Fruit fly (Drosophila melanogaster) whole organism, embryonic: ENCODE measurements around the gene Tlk.

ENCODE experiments used
- Bteb2 ChIP-seq: fragments of 200-800 bp; sonication (Bioruptor generic); optimal IDR thresholded peaks from 2 replicates; lab custom pipeline; 2016; ENCODE audit warnings: missing biosample characterization, missing genetic modification characterization
- CG1024 ChIP-seq: fragments of 200-800 bp; sonication (Bioruptor generic); IDR thresholded peaks from 2 replicates; pipeline ENCODE4 v1.3.6; 2022; ENCODE audit warnings: missing biosample characterization, missing genetic modification characterization
- CG10321 ChIP-seq: fragments of 200-800 bp; sonication (Bioruptor generic); IDR thresholded peaks from 2 replicates; pipeline ENCODE4 v1.3.6; 2022; ENCODE audit warnings: missing biosample characterization, missing genetic modification characterization
- CG10979 ChIP-seq: fragments of 200-800 bp; sonication (Bioruptor generic); optimal IDR thresholded peaks from 2 replicates; lab custom pipeline; 2018; ENCODE audit warnings: missing biosample characterization, mild to moderate bottlenecking, missing genetic modification characterization, moderate library complexity
- CG11504 ChIP-seq: fragments of 200-800 bp; sonication (Bioruptor generic); optimal IDR thresholded peaks from 3 replicates; lab custom pipeline; 2019; ENCODE audit warnings: missing biosample characterization, mild to moderate bottlenecking, missing genetic modification characterization, moderate library complexity
- CG13894 ChIP-seq: fragments of 200-800 bp; sonication (Bioruptor generic); optimal IDR thresholded peaks from 3 replicates; lab custom pipeline; 2018; ENCODE audit warnings: missing biosample characterization, mild to moderate bottlenecking, missing genetic modification characterization, moderate library complexity
- CG14014 ChIP-seq: fragments of 200-800 bp; sonication (Bioruptor generic); IDR thresholded peaks from 2 replicates; pipeline ENCODE4 v1.3.6; 2022; ENCODE audit warnings: missing biosample characterization, missing genetic modification characterization
- CG14710 ChIP-seq: fragments of 200-800 bp; sonication (Bioruptor generic); optimal IDR thresholded peaks from 3 replicates; lab custom pipeline; 2019; ENCODE audit warnings: missing biosample characterization, mild to moderate bottlenecking, missing genetic modification characterization, moderate library complexity
- CG16863 ChIP-seq: fragments of 200-800 bp; sonication (Bioruptor generic); optimal IDR thresholded peaks from 3 replicates; lab custom pipeline; 2016; ENCODE audit warnings: missing biosample characterization, missing genetic modification characterization
- CG17361 ChIP-seq: fragments of 200-800 bp; sonication (Bioruptor generic); IDR thresholded peaks from 3 replicates; pipeline ENCODE4 v1.3.6; 2022; ENCODE audit warnings: missing biosample characterization, missing genetic modification characterization
- CG2120 ChIP-seq: fragments of 200-800 bp; sonication (Bioruptor generic); optimal IDR thresholded peaks from 3 replicates; lab custom pipeline; 2016; ENCODE audit warnings: missing biosample characterization, missing genetic modification characterization
- CG2202 ChIP-seq: fragments of 200-800 bp; sonication (Bioruptor generic); optimal IDR thresholded peaks from 2 replicates; lab custom pipeline; 2018; ENCODE audit warnings: missing biosample characterization, mild to moderate bottlenecking, missing genetic modification characterization
- CG30403 ChIP-seq: fragments of 200-800 bp; sonication (Bioruptor generic); optimal IDR thresholded peaks from 3 replicates; lab custom pipeline; 2016; ENCODE audit warnings: missing biosample characterization, missing genetic modification characterization
- CG3163 ChIP-seq: fragments of 200-800 bp; sonication (Bioruptor generic); optimal IDR thresholded peaks from 3 replicates; lab custom pipeline; 2016; ENCODE audit warnings: missing biosample characterization, missing genetic modification characterization
- CG33213 ChIP-seq: fragments of 200-800 bp; sonication (Bioruptor generic); optimal IDR thresholded peaks from 3 replicates; lab custom pipeline; 2016; ENCODE audit warnings: missing biosample characterization, missing genetic modification characterization
- CG33557 ChIP-seq: fragments of 200-800 bp; sonication (Bioruptor generic); optimal IDR thresholded peaks from 2 replicates; lab custom pipeline; 2019; ENCODE audit warnings: missing biosample characterization, mild to moderate bottlenecking, missing genetic modification characterization, moderate library complexity
- CG3407 ChIP-seq: fragments of 200-800 bp; sonication (Bioruptor generic); optimal IDR thresholded peaks from 2 replicates; lab custom pipeline; 2018; ENCODE audit warnings: missing biosample characterization, mild to moderate bottlenecking, missing genetic modification characterization
- CG6272 ChIP-seq: fragments of 200-800 bp; sonication (Bioruptor generic); IDR thresholded peaks from 2 replicates; pipeline ENCODE4 v1.3.6; 2022; ENCODE audit warnings: missing biosample characterization, missing genetic modification characterization
- CG7839 ChIP-seq: fragments of 200-800 bp; sonication (Bioruptor generic); optimal IDR thresholded peaks from 3 replicates; lab custom pipeline; 2018; ENCODE audit warnings: missing biosample characterization, mild to moderate bottlenecking, missing genetic modification characterization, moderate library complexity
- CG7928 ChIP-seq: fragments of 200-800 bp; sonication (Bioruptor generic); optimal IDR thresholded peaks from 2 replicates; lab custom pipeline; 2017; ENCODE audit warnings: missing biosample characterization, mild to moderate bottlenecking, missing genetic modification characterization
- CG8089 ChIP-seq: fragments of 200-800 bp; sonication (Bioruptor generic); optimal IDR thresholded peaks from 3 replicates; lab custom pipeline; 2016; ENCODE audit warnings: missing biosample characterization, missing genetic modification characterization
- CG8281 ChIP-seq: fragments of 200-800 bp; sonication (Bioruptor generic); optimal IDR thresholded peaks from 2 replicates; lab custom pipeline; 2018; ENCODE audit warnings: missing biosample characterization, mild to moderate bottlenecking, missing genetic modification characterization, moderate library complexity
- CG8478 ChIP-seq: fragments of >200 bp; optimal IDR thresholded peaks from 2 replicates; lab custom pipeline; 2018
- CG8765 ChIP-seq: fragments of 200-800 bp; sonication (Bioruptor generic); IDR thresholded peaks from 2 replicates; pipeline ENCODE4 v1.3.6; 2022; ENCODE audit warnings: missing biosample characterization, missing genetic modification characterization
- CG9727 ChIP-seq: fragments of 200-800 bp; sonication (Bioruptor generic); optimal IDR thresholded peaks from 3 replicates; lab custom pipeline; 2017; ENCODE audit warnings: missing biosample characterization, mild to moderate bottlenecking, missing genetic modification characterization
- CG9797 ChIP-seq: fragments of 200-800 bp; sonication (Bioruptor generic); optimal IDR thresholded peaks from 3 replicates; lab custom pipeline; 2018; ENCODE audit warnings: missing biosample characterization, mild to moderate bottlenecking, missing genetic modification characterization
- CG9932 ChIP-seq: fragments of 200-800 bp; sonication (Bioruptor generic); IDR thresholded peaks from 2 replicates; pipeline ENCODE4 v1.3.6; 2022; ENCODE audit warnings: missing biosample characterization, missing genetic modification characterization
- Dad ChIP-seq: fragments of 200-800 bp; sonication (Bioruptor generic); optimal IDR thresholded peaks from 3 replicates; lab custom pipeline; 2016; ENCODE audit warnings: missing biosample characterization, missing genetic modification characterization
- Deaf1 ChIP-seq: fragments of 200-800 bp; optimal IDR thresholded peaks from 3 replicates; lab custom pipeline; 2019; ENCODE audit warnings: missing biosample characterization, mild to moderate bottlenecking, missing genetic modification characterization, moderate library complexity
- HLHmδ ChIP-seq: fragments of 200-800 bp; sonication (Bioruptor generic); optimal IDR thresholded peaks from 2 replicates; lab custom pipeline; 2018; ENCODE audit warnings: missing biosample characterization, mild to moderate bottlenecking, missing genetic modification characterization, moderate library complexity
- Med ChIP-seq: fragments of 200-800 bp; sonication (Bioruptor generic); peaks from one replicate; lab custom pipeline; 2016; ENCODE audit warnings: missing biosample characterization, missing genetic modification characterization, mild to moderate bottlenecking, inconsistent platforms, moderate library complexity
- NC2α ChIP-seq: fragments of 200-800 bp; sonication (Bioruptor generic); optimal IDR thresholded peaks from 2 replicates; lab custom pipeline; 2016; ENCODE audit warnings: missing biosample characterization, missing genetic modification characterization
- NC2β ChIP-seq: fragments of 200-800 bp; sonication (Bioruptor generic); optimal IDR thresholded peaks from 2 replicates; lab custom pipeline; 2016; ENCODE audit warnings: missing biosample characterization, missing genetic modification characterization
- NfI ChIP-seq: fragments of 200-800 bp; sonication (Bioruptor generic); optimal IDR thresholded peaks from 3 replicates; lab custom pipeline; 2018; ENCODE audit warnings: missing biosample characterization, mild to moderate bottlenecking, missing genetic modification characterization, moderate library complexity
- Ptx1 ChIP-seq: fragments of 200-800 bp; sonication (Bioruptor generic); IDR thresholded peaks from 2 replicates; pipeline ENCODE4 v1.3.6; 2022; ENCODE audit warnings: missing biosample characterization, missing genetic modification characterization
- Six4 ChIP-seq: fragments of 200-800 bp; sonication (Bioruptor generic); optimal IDR thresholded peaks from 2 replicates; lab custom pipeline; 2016; ENCODE audit warnings: missing biosample characterization, missing genetic modification characterization
- amos ChIP-seq: fragments of 200-800 bp; sonication (Bioruptor generic); IDR thresholded peaks from 2 replicates; pipeline ENCODE4 v1.3.6; 2022; ENCODE audit warnings: missing biosample characterization, missing genetic modification characterization; ENCODE audit not compliant: partially characterized antibody
- aop ChIP-seq: fragments of 200-800 bp; sonication (Bioruptor generic); IDR thresholded peaks from 2 replicates; pipeline ENCODE4 v1.3.6; 2022; ENCODE audit warnings: missing biosample characterization, missing genetic modification characterization
- bigmax ChIP-seq: fragments of 200-800 bp; sonication (Bioruptor generic); optimal IDR thresholded peaks from 2 replicates; lab custom pipeline; 2018; ENCODE audit warnings: missing biosample characterization, mild to moderate bottlenecking, missing genetic modification characterization
- cas ChIP-seq: fragments of 200-800 bp; sonication (Bioruptor generic); IDR thresholded peaks from 2 replicates; pipeline ENCODE4 v1.3.6; 2022; ENCODE audit warnings: missing biosample characterization, missing genetic modification characterization
- chif ChIP-seq, 2 experiments: fragments of 200-800 bp; sonication (Bioruptor generic); optimal IDR thresholded peaks; 3 replicates each; lab custom pipeline; 2016; ENCODE audit warnings: missing biosample characterization in 2 of 2, missing genetic modification characterization in 2 of 2
- chm ChIP-seq: fragments of 200-800 bp; sonication (Bioruptor generic); IDR thresholded peaks from 2 replicates; pipeline ENCODE4 v1.3.6; 2022; ENCODE audit warnings: missing biosample characterization, missing genetic modification characterization
- danr ChIP-seq: fragments of 200-800 bp; sonication (Bioruptor generic); IDR thresholded peaks from 2 replicates; pipeline ENCODE4 v1.3.6; 2022; ENCODE audit warnings: missing biosample characterization, missing genetic modification characterization
- ewg ChIP-seq: fragments of 200-800 bp; sonication (Bioruptor generic); optimal IDR thresholded peaks from 3 replicates; lab custom pipeline; 2017; ENCODE audit warnings: mild to moderate bottlenecking, missing biosample characterization, missing genetic modification reagents, missing genetic modification characterization
- gcm ChIP-seq: fragments of 200-800 bp; sonication (Bioruptor generic); optimal IDR thresholded peaks from 2 replicates; lab custom pipeline; 2019; ENCODE audit warnings: missing biosample characterization, mild to moderate bottlenecking, missing genetic modification characterization, moderate library complexity
- ham ChIP-seq: fragments of 200-800 bp; sonication (Bioruptor generic); IDR thresholded peaks from 2 replicates; pipeline ENCODE4 v1.3.6; 2022; ENCODE audit warnings: missing biosample characterization, missing genetic modification characterization
- klu ChIP-seq: fragments of 200-800 bp; sonication (Bioruptor generic); IDR thresholded peaks from 2 replicates; pipeline ENCODE4 v1.3.6; 2022; ENCODE audit warnings: missing biosample characterization, missing genetic modification characterization
- mirr ChIP-seq: fragments of 200-800 bp; sonication (Bioruptor generic); optimal IDR thresholded peaks from 3 replicates; lab custom pipeline; 2018; ENCODE audit warnings: missing biosample characterization, mild to moderate bottlenecking, missing genetic modification characterization
- onecut ChIP-seq: fragments of 200-800 bp; sonication (Bioruptor generic); IDR thresholded peaks from 2 replicates; pipeline ENCODE4 v1.3.6; 2022; ENCODE audit warnings: missing biosample characterization, missing genetic modification characterization
- rib ChIP-seq: fragments of 200-800 bp; sonication (Bioruptor generic); IDR thresholded peaks from 2 replicates; pipeline ENCODE4 v1.3.6; 2022; ENCODE audit warnings: missing biosample characterization, missing genetic modification characterization
- row ChIP-seq: fragments of 200-800 bp; sonication (Bioruptor generic); IDR thresholded peaks from 3 replicates; pipeline ENCODE4 v1.3.6; 2022; ENCODE audit warnings: missing biosample characterization, missing genetic modification characterization
- tin ChIP-seq: fragments of 200-800 bp; sonication (Bioruptor generic); optimal IDR thresholded peaks from 3 replicates; lab custom pipeline; 2016; ENCODE audit warnings: missing biosample characterization, missing genetic modification characterization
- toy ChIP-seq: fragments of 200-800 bp; sonication (Bioruptor generic); IDR thresholded peaks from 2 replicates; pipeline ENCODE4 v1.3.6; 2022; ENCODE audit warnings: missing biosample characterization, missing genetic modification characterization

The Tlk gene

DNA sequence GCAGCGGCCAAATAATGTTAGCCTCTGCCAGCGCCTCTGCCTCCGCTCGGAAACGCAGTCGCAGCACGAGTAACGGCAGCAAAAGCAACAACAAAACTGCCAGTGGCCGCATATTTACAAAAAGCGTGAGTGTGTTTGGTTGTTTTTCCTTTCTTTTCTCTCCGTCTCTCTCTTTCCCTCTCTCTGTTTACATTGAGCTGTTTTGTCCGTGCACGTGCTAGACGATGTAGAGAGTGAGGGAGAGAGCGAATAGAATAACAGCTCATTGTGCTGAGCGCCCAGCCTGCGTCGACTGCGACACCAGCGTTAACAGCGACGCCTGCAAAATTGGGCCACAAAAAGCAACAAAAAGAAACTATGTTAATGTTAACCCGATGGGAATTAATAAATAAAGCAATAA lies 57.4 kb downstream of the Tlk start (continued):
- TF ChIP-seq CG10979 (tag; lab: Kevin White, UChicago) = no peak
- TF ChIP-seq row (GFP tag; lab: Robert Waterston, UW) = no peak; the same call in 2 of the 3 replicates
- no peak for TF ChIP-seq cas (GFP tag; lab: Robert Waterston, UW)
- no peak for TF ChIP-seq danr (GFP tag; lab: Robert Waterston, UW)
- TF ChIP-seq onecut (GFP tag; lab: Robert Waterston, UW) = peak; percentile 65
- TF ChIP-seq aop (GFP tag; lab: Robert Waterston, UW) = no peak
- TF ChIP-seq gcm (GFP tag; lab: Kevin White, UChicago) = peak; percentile 59
- TF ChIP-seq CG13894 (tag; lab: Kevin White, UChicago) = peak; percentile 53
- no peak for TF ChIP-seq CG8765 (GFP tag; lab: Robert Waterston, UW)
- peak; percentile 28 for TF ChIP-seq CG11504 (tag; lab: Kevin White, UChicago)
- TF ChIP-seq Dad (GFP tag; lab: Kevin White, UChicago) = peak; percentile 34
- peak; percentile 39 for TF ChIP-seq CG16863 (GFP tag; lab: Kevin White, UChicago)
- peak; percentile 5 to 36 for TF ChIP-seq chif (GFP tag; optimal IDR thresholded peaks at IDR 0.05; lab: Kevin White, UChicago)
- no peak for TF ChIP-seq NC2α (GFP tag; lab: Kevin White, UChicago)
- TF ChIP-seq CG33557 (GFP tag; lab: Kevin White, UChicago) = peak; percentile 70
- TF ChIP-seq CG2120 (GFP tag; lab: Kevin White, UChicago) = peak; percentile 3
- peak; percentile 58 for TF ChIP-seq CG2202 (tag; lab: Kevin White, UChicago)
- no peak for TF ChIP-seq CG8478 (lab: Kevin White, UChicago)
- peak; percentile 13 for TF ChIP-seq CG14710 (tag; lab: Kevin White, UChicago)
- peak; percentile 64 for TF ChIP-seq CG3163
- peak; percentile 47 for TF ChIP-seq NfI (GFP tag; lab: Kevin White, UChicago)
- TF ChIP-seq amos (GFP tag; lab: Robert Waterston, UW) = no peak
- TF ChIP-seq mirr (GFP tag; lab: Kevin White, UChicago) = peak; percentile 92
- peak; percentile 33 for TF ChIP-seq CG8089 (GFP tag; lab: Kevin White, UChicago)
- TF ChIP-seq CG9797 = no peak
- peak; percentile 43 for TF ChIP-seq bigmax (GFP tag; lab: Kevin White, UChicago)
- TF ChIP-seq chm = peak; percentile 70
- TF ChIP-seq tin (GFP tag; lab: Kevin White, UChicago) = peak; percentile 7
- no peak for TF ChIP-seq CG1024 (GFP tag; lab: Robert Waterston, UW)
- TF ChIP-seq Six4 (GFP tag; lab: Kevin White, UChicago) = peak; percentile 34
- no peak for TF ChIP-seq toy (GFP tag; lab: Robert Waterston, UW)
- peak; percentile 49 for TF ChIP-seq NC2β
- TF ChIP-seq klu (GFP tag; lab: Robert Waterston, UW) = no peak
- peak; percentile 50 for TF ChIP-seq CG33213 (GFP tag; lab: Kevin White, UChicago)
- TF ChIP-seq CG17361 (GFP tag; lab: Robert Waterston, UW) = no peak
- TF ChIP-seq Med = peak; percentile 91
- TF ChIP-seq Deaf1 (tag; lab: Kevin White, UChicago) = peak; percentile 87
- no peak for TF ChIP-seq CG30403 (GFP tag; lab: Kevin White, UChicago)
- peak; percentile 36 for TF ChIP-seq ewg (GFP tag; lab: Kevin White, UChicago)
- peak; percentile 1 for TF ChIP-seq Bteb2 (GFP tag; lab: Kevin White, UChicago)
- peak; percentile 57; the same call in 1 of the 2 replicates for TF ChIP-seq CG10321
- peak; percentile 58; the same call in 1 of the 2 replicates for TF ChIP-seq CG14014
- no peak for TF ChIP-seq CG9932 (GFP tag; lab: Robert Waterston, UW)
- no peak for TF ChIP-seq CG7928
- peak; percentile 95 for TF ChIP-seq HLHmδ (GFP tag; lab: Kevin White, UChicago)
- peak; percentile 58 for TF ChIP-seq CG9727 (GFP tag; lab: Kevin White, UChicago)
- no peak for TF ChIP-seq CG6272 (GFP tag; lab: Robert Waterston, UW)
- no peak for TF ChIP-seq Ptx1 (GFP tag; lab: Robert Waterston, UW)
- TF ChIP-seq rib = peak; percentile 76; the same call in 1 of the 2 replicates
- TF ChIP-seq CG7839 (tag; lab: Kevin White, UChicago) = no peak
- TF ChIP-seq CG3407 (GFP tag; lab: Kevin White, UChicago) = peak; percentile 76
- TF ChIP-seq ham (GFP tag; lab: Robert Waterston, UW) = no peak
- TF ChIP-seq CG8281 (tag; lab: Kevin White, UChicago) = peak; percentile 9
